Fruit fly (Drosophila melanogaster): Measurements from ENCODE around the gene Xport-A.

- no peak for TF ChIP-seq dsf (GFP tag; optimal IDR thresholded peaks at IDR 0.05; ENCODE audit: borderline replicate concordance)
- no peak for TF ChIP-seq pan (optimal IDR thresholded peaks at IDR 0.05)
- no peak for TF ChIP-seq psq (GFP tag; optimal IDR thresholded peaks at IDR 0.05)
- no peak for TF ChIP-seq Jra (GFP tag; optimal IDR thresholded peaks at IDR 0.05)
- TF ChIP-seq rgr (GFP tag; optimal IDR thresholded peaks at IDR 0.05) = no peak
- TF ChIP-seq Dfd (GFP tag; optimal IDR thresholded peaks at IDR 0.05) = no peak
- TF ChIP-seq Hnf4 (GFP tag; optimal IDR thresholded peaks at IDR 0.05) = no peak
- TF ChIP-seq usp (GFP tag; optimal IDR thresholded peaks at IDR 0.05) = no peak
- no peak for TF ChIP-seq br (GFP tag; optimal IDR thresholded peaks at IDR 0.05)
- TF ChIP-seq N (GFP tag; optimal IDR thresholded peaks at IDR 0.05) = no peak
Observed at dm6 chr3R:19925271-19925670, 10.1 kb upstream of the Xport-A start, which contains the start of gene CG4462.

Measured in whole organism, wandering third instar larva.